Worm (Caenorhabditis elegans): ENCODE data around the gene M110.3.

DNA sequence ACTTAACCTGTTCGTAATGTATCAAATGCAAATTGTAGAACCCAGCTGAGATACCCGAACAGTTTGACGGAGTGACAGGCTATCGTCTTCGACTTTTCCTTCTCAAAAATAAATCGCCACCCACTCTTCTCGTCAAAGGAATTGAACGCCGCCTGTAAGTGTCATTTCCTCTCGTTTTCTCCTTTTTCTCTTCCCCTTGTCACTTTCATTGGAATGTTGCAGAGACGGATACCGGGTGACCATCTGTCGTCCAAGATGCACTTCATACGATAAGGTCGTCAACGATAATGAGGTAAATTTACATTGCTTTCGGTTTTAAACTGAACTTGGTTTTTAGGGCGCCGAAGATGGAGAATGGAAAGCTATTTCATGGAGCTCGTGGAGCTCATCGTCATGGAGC is 16.6 kb downstream of the M110.3 start:
- TF ChIP-seq W03F9.2 (tag; optimal IDR thresholded peaks at IDR 0.05) (no peak), him-1 (tag; optimal IDR thresholded peaks at IDR 0.05) (no peak)

Measured in whole organism, L4/young adult.